Worm (Caenorhabditis elegans) whole organism, young adult: ENCODE data around the gene F18E9.4.

Experiments used
- D2030.7 ChIP-seq: fragments of 200-800 bp; sonication (Bioruptor generic); IDR thresholded peaks from 2 replicates; pipeline ENCODE4 v1.3.6; 2022; ENCODE audit warnings: missing genetic modification reagents, missing genetic modification characterization, missing compliant biosample characterization
- F39B2.1 ChIP-seq: fragments of 200-800 bp; sonication (Bioruptor generic); IDR thresholded peaks from 2 replicates; pipeline ENCODE4 v1.3.6; 2022; ENCODE audit warnings: missing genetic modification reagents, missing genetic modification characterization, missing compliant biosample characterization
- F52B5.7 ChIP-seq: sonication (generic microtip); optimal IDR thresholded peaks from 2 replicates; lab custom pipeline; 2016; ENCODE audit warnings: mild to moderate bottlenecking, missing genetic modification characterization, missing compliant biosample characterization
- F55B11.4 ChIP-seq: sonication (generic microtip); optimal IDR thresholded peaks from 2 replicates; lab custom pipeline; 2016; ENCODE audit warnings: missing compliant biosample characterization, missing genetic modification characterization, borderline replicate concordance; ENCODE audit not compliant: insufficient read depth
- K11D2.4 ChIP-seq: fragments of 200-800 bp; sonication (Bioruptor generic); IDR thresholded peaks from 2 replicates; pipeline ENCODE4 v1.3.6; 2022; ENCODE audit warnings: missing genetic modification reagents, missing genetic modification characterization, missing compliant biosample characterization
- Y53G8AR.9 ChIP-seq: fragments of 200-800 bp; sonication (Bioruptor generic); conservative IDR thresholded peaks from 2 replicates; pipeline ENCODE4 v1.3.6; 2022; ENCODE audit warnings: missing genetic modification reagents, missing genetic modification characterization, missing compliant biosample characterization
- Y67H2A.10 ChIP-seq: fragments of 200-800 bp; sonication (Bioruptor generic); conservative IDR thresholded peaks from 2 replicates; pipeline ENCODE4 v1.3.6; 2022; ENCODE audit warnings: missing genetic modification reagents, missing genetic modification characterization, missing compliant biosample characterization
- athp-1 ChIP-seq: sonication (generic microtip); optimal IDR thresholded peaks from 2 replicates; lab custom pipeline; 2017; ENCODE audit warnings: mild to moderate bottlenecking, missing genetic modification characterization, missing compliant biosample characterization
- attf-3 ChIP-seq: fragments of 200-800 bp; sonication (Bioruptor generic); conservative IDR thresholded peaks from 2 replicates; pipeline ENCODE4 v1.3.6; 2022; ENCODE audit warnings: missing genetic modification reagents, missing genetic modification characterization, missing compliant biosample characterization
- attf-5 ChIP-seq: fragments of 200-800 bp; sonication (Bioruptor generic); optimal IDR thresholded peaks from 2 replicates; lab custom pipeline; 2018; ENCODE audit warnings: mild to moderate bottlenecking, missing genetic modification characterization, missing compliant biosample characterization
- bed-1 ChIP-seq: fragments of 200-800 bp; sonication (Bioruptor generic); IDR thresholded peaks from 2 replicates; pipeline ENCODE4 v1.3.6; 2022; ENCODE audit warnings: missing genetic modification reagents, missing genetic modification characterization, missing compliant biosample characterization
- ccch-3 ChIP-seq: fragments of 200-800 bp; sonication (Bioruptor generic); optimal IDR thresholded peaks from 2 replicates; lab custom pipeline; 2018; ENCODE audit warnings: mild to moderate bottlenecking, missing genetic modification characterization, missing compliant biosample characterization
- cebp-1 ChIP-seq, 2 experiments: fragments of 200-800 bp in 1 of 2; sonication (Bioruptor generic) in 1 of 2; sonication (generic microtip) in 1 of 2; IDR thresholded peaks in 1 of 2; optimal IDR thresholded peaks in 1 of 2; 2 replicates each; pipeline versions ENCODE4 v1.3.6 to Lab custom; 2017 to 2022; ENCODE audit warnings: missing compliant biosample characterization in 2 of 2, missing genetic modification characterization in 2 of 2, mild to moderate bottlenecking in 1 of 2, missing genetic modification reagents in 1 of 2, moderate library complexity in 1 of 2
- cebp-2 ChIP-seq: fragments of 200-800 bp; sonication (Bioruptor generic); IDR thresholded peaks from 2 replicates; pipeline ENCODE4 v1.3.6; 2022; ENCODE audit warnings: missing genetic modification characterization, missing compliant biosample characterization
- ceh-27 ChIP-seq: fragments of 200-800 bp; sonication (Bioruptor generic); optimal IDR thresholded peaks from 2 replicates; lab custom pipeline; 2018; ENCODE audit warnings: mild to moderate bottlenecking, missing genetic modification characterization, moderate library complexity, missing compliant biosample characterization
- ceh-58 ChIP-seq: fragments of 200-800 bp; sonication (Bioruptor generic); IDR thresholded peaks from 2 replicates; pipeline ENCODE4 v1.3.6; 2022; ENCODE audit warnings: missing genetic modification characterization, missing compliant biosample characterization
- egl-44 ChIP-seq: fragments of 200-800 bp; sonication (Bioruptor generic); IDR thresholded peaks from 2 replicates; pipeline ENCODE4 v1.3.6; 2022; ENCODE audit warnings: missing genetic modification reagents, missing genetic modification characterization, missing compliant biosample characterization
- hlh-12 ChIP-seq: sonication (generic microtip); optimal IDR thresholded peaks from 2 replicates; lab custom pipeline; 2016; ENCODE audit warnings: missing genetic modification characterization, missing compliant biosample characterization
- hlh-26 ChIP-seq: fragments of 200-800 bp; sonication (Bioruptor generic); conservative IDR thresholded peaks from 2 replicates; pipeline ENCODE4 v1.3.6; 2022; ENCODE audit warnings: missing genetic modification reagents, missing genetic modification characterization, missing compliant biosample characterization
- hmg-1.2 ChIP-seq: fragments of 200-800 bp; sonication (Bioruptor generic); IDR thresholded peaks from 2 replicates; pipeline ENCODE4 v1.3.6; 2022; ENCODE audit warnings: missing genetic modification reagents, missing genetic modification characterization, missing compliant biosample characterization
- lin-26 ChIP-seq: fragments of 200-800 bp; sonication (Bioruptor generic); IDR thresholded peaks from 2 replicates; pipeline ENCODE4 v1.3.6; 2022; ENCODE audit warnings: missing genetic modification reagents, missing genetic modification characterization, missing compliant biosample characterization
- lin-54 ChIP-seq: fragments of 200-800 bp; sonication (Bioruptor generic); optimal IDR thresholded peaks from 2 replicates; lab custom pipeline; 2018; ENCODE audit warnings: mild to moderate bottlenecking, missing genetic modification characterization, missing compliant biosample characterization
- lsy-27 ChIP-seq: sonication (generic microtip); optimal IDR thresholded peaks from 2 replicates; lab custom pipeline; 2017; ENCODE audit warnings: missing genetic modification characterization, mild to moderate bottlenecking, missing compliant biosample characterization, antibody characterized with exemption, missing genotype, borderline replicate concordance; ENCODE audit not compliant: insufficient read depth
- madf-3 ChIP-seq: fragments of 200-800 bp; sonication (Bioruptor generic); IDR thresholded peaks from 2 replicates; pipeline ENCODE4 v1.3.6; 2022; ENCODE audit warnings: missing genetic modification reagents, missing genetic modification characterization, missing compliant biosample characterization
- mcd-1 ChIP-seq: fragments of 200-800 bp; sonication (Bioruptor generic); IDR thresholded peaks from 2 replicates; pipeline ENCODE4 v1.3.6; 2022; ENCODE audit warnings: missing genetic modification reagents, missing genetic modification characterization, missing compliant biosample characterization
- nfya-1 ChIP-seq: sonication (generic microtip); optimal IDR thresholded peaks from 2 replicates; lab custom pipeline; 2017; ENCODE audit warnings: antibody characterized with exemption, missing compliant biosample characterization, missing genetic modification characterization, borderline replicate concordance; ENCODE audit not compliant: insufficient read depth
- nfya-2 ChIP-seq: fragments of 200-800 bp; sonication (Bioruptor generic); IDR thresholded peaks from 2 replicates; pipeline ENCODE4 v1.3.6; 2022; ENCODE audit warnings: missing genetic modification reagents, missing genetic modification characterization, missing compliant biosample characterization
- nfyb-1 ChIP-seq: fragments of 200-800 bp; sonication (Bioruptor generic); IDR thresholded peaks from 2 replicates; pipeline ENCODE4 v1.3.6; 2022; ENCODE audit warnings: missing genetic modification reagents, missing genetic modification characterization, missing compliant biosample characterization
- nhr-27 ChIP-seq: fragments of 200-800 bp; sonication (Bioruptor generic); optimal IDR thresholded peaks from 2 replicates; lab custom pipeline; 2018; ENCODE audit warnings: mild to moderate bottlenecking, missing genetic modification characterization, moderate library complexity, missing compliant biosample characterization
- nhr-80 ChIP-seq: sonication (generic microtip); optimal IDR thresholded peaks from 2 replicates; lab custom pipeline; 2016; ENCODE audit warnings: missing genetic modification characterization, missing compliant biosample characterization
- pha-4 ChIP-seq: fragments of 150-350 bp; sonication (generic microtip); optimal IDR thresholded peaks from 2 replicates; lab custom pipeline; 2014; ENCODE audit warnings: missing biosample characterization, missing genetic modification reagents, missing genetic modification characterization
- rcor-1 ChIP-seq: fragments of 200-800 bp; sonication (Bioruptor generic); IDR thresholded peaks from 2 replicates; pipeline ENCODE4 v1.3.6; 2022; ENCODE audit warnings: missing genetic modification reagents, missing genetic modification characterization, missing compliant biosample characterization
- sdz-38 ChIP-seq: sonication (generic microtip); optimal IDR thresholded peaks from 2 replicates; lab custom pipeline; 2016; ENCODE audit warnings: missing genotype, missing genetic modification characterization, missing compliant biosample characterization
- snpc-1.1 ChIP-seq: sonication (generic microtip); optimal IDR thresholded peaks from 2 replicates; lab custom pipeline; 2017; ENCODE audit warnings: missing genetic modification characterization, mild to moderate bottlenecking, missing compliant biosample characterization, antibody characterized with exemption, moderate library complexity, missing genotype, missing genetic modification reagents; ENCODE audit not compliant: insufficient read depth
- snpc-4 ChIP-seq, 5 experiments: fragments of 150-350 bp in 1 of 5; sonication (generic microtip) in 4 of 5; optimal IDR thresholded peaks; 2 replicates each; lab custom pipeline; 2014 to 2018; ENCODE audit warnings: missing genetic modification characterization in 5 of 5, missing biosample characterization in 3 of 5, antibody characterized with exemption in 2 of 5, mild to moderate bottlenecking in 2 of 5, missing compliant biosample characterization in 2 of 5, missing genotype in 2 of 5, moderate library complexity in 2 of 5, missing genetic modification reagents in 1 of 5
- somi-1 ChIP-seq: fragments of 200-800 bp; sonication (Bioruptor generic); optimal IDR thresholded peaks from 2 replicates; lab custom pipeline; 2018; ENCODE audit warnings: mild to moderate bottlenecking, missing genetic modification characterization, missing compliant biosample characterization
- unc-62 ChIP-seq: fragments of 150-350 bp; optimal IDR thresholded peaks from 2 replicates; lab custom pipeline; 2014; ENCODE audit warnings: missing biosample characterization, missing genetic modification reagents, missing genetic modification characterization
- zim-3 ChIP-seq: sonication (generic microtip); optimal IDR thresholded peaks from 2 replicates; lab custom pipeline; 2017; ENCODE audit warnings: mild to moderate bottlenecking, missing genetic modification characterization, moderate library complexity, missing compliant biosample characterization
- ztf-18 ChIP-seq: sonication (generic microtip); optimal IDR thresholded peaks from 2 replicates; lab custom pipeline; 2016; ENCODE audit warnings: missing genotype, mild to moderate bottlenecking, missing genetic modification characterization, missing compliant biosample characterization
- ztf-22 ChIP-seq: fragments of 200-800 bp; sonication (Bioruptor generic); optimal IDR thresholded peaks from 2 replicates; lab custom pipeline; 2018; ENCODE audit warnings: mild to moderate bottlenecking, missing genetic modification characterization, moderate library complexity, missing compliant biosample characterization
- ztf-25 ChIP-seq: fragments of 200-800 bp; sonication (Bioruptor generic); IDR thresholded peaks from 2 replicates; pipeline ENCODE4 v1.3.6; 2022; ENCODE audit warnings: missing genetic modification reagents, missing genetic modification characterization, missing compliant biosample characterization
- ztf-26 ChIP-seq: sonication (generic microtip); optimal IDR thresholded peaks from 2 replicates; lab custom pipeline; 2017; ENCODE audit warnings: missing genetic modification characterization, missing compliant biosample characterization
- ztf-3 ChIP-seq: fragments of 200-800 bp; sonication (Bioruptor generic); optimal IDR thresholded peaks from 2 replicates; lab custom pipeline; 2018; ENCODE audit warnings: mild to moderate bottlenecking, missing genetic modification characterization, missing compliant biosample characterization
- ztf-6 ChIP-seq: fragments of 200-800 bp; sonication (Bioruptor generic); IDR thresholded peaks from 2 replicates; pipeline ENCODE4 v1.3.6; 2022; ENCODE audit warnings: missing genetic modification reagents, missing genetic modification characterization, missing compliant biosample characterization

The F18E9.4 gene

ce11 chrX:8605005-8605404, 24.7 kb downstream of the F18E9.4 start, which contains the start of the genes H35N09.2 and H35N09.1:
Gene H35N09.2 (minus strand): TSS chrX:8605058.
Gene H35N09.1 (plus strand): TSS chrX:8605339.
- peak; percentile 18 for TF ChIP-seq ceh-27
- TF ChIP-seq unc-62 (GFP tag; lab: Kevin White, UChicago): no peak
- TF ChIP-seq lin-54: peak; percentile 42
- no peak for TF ChIP-seq F52B5.7 (tag; lab: Kevin White, UChicago)
- TF ChIP-seq somi-1: no peak
- TF ChIP-seq attf-5: peak; percentile 91
- peak; percentile 32 for TF ChIP-seq nhr-80 (tag; lab: Kevin White, UChicago)
- TF ChIP-seq rcor-1 (GFP tag; lab: Robert Waterston, UW): no peak
- no peak for TF ChIP-seq hlh-26 (GFP tag; lab: Robert Waterston, UW)
- peak; percentile 68; the same call in 1 of the 2 replicates for TF ChIP-seq hmg-1.2 (GFP tag; lab: Robert Waterston, UW)
- TF ChIP-seq K11D2.4 (GFP tag; lab: Robert Waterston, UW): 0 out of 2 replicates have a peak, but pooled peaks have one; percentile 10
- no peak for TF ChIP-seq cebp-1 (GFP tag; IDR thresholded peaks at IDR 0.05; lab: Robert Waterston, UW)
- peak; percentile 0 for TF ChIP-seq cebp-1 (tag; optimal IDR thresholded peaks at IDR 0.05; lab: Kevin White, UChicago)
- TF ChIP-seq D2030.7 (GFP tag; lab: Robert Waterston, UW): no peak
- no peak for TF ChIP-seq lin-26 (GFP tag; lab: Robert Waterston, UW)
- no peak for TF ChIP-seq snpc-4 (GFP tag; optimal IDR thresholded peaks at IDR 0.05; lab: Kevin White, UChicago)
- peak in 1 of 4 experiments; percentile 31 for TF ChIP-seq snpc-4 (tag; optimal IDR thresholded peaks at IDR 0.05; lab: Kevin White, UChicago)

DNA sequence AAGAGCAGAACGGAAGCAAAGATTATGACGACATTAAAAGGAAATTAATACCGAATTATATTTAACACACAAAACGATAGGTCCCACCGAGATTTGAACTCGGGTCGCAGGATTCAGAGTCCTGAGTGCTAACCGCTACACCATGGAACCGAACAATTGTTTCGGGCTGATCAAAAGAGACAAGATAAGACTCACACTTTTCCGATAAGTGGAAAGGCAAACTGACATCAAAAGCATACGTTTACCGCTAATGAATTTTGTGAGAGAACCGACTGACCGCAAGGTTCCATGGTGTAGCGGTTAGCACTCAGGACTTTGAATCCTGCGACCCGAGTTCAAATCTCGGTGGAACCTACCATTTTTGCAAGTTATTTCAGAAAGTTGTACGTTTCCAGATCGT, 28.4 kb downstream of the F18E9.4 start:
- no peak for TF ChIP-seq egl-44
- peak; percentile 49; the same call in 1 of the 2 replicates for TF ChIP-seq D2030.7 (GFP tag; lab: Robert Waterston, UW)
- TF ChIP-seq F39B2.1: no peak
- TF ChIP-seq ztf-18 (tag; lab: Kevin White, UChicago): peak; percentile 55
- TF ChIP-seq ztf-3 (GFP tag; lab: Kevin White, UChicago): no peak
- peak; percentile 27; the same call in 1 of the 2 replicates for TF ChIP-seq ztf-25 (GFP tag; lab: Robert Waterston, UW)
- TF ChIP-seq madf-3: no peak
- peak; percentile 73 for TF ChIP-seq ztf-26
- TF ChIP-seq cebp-1 (GFP tag; IDR thresholded peaks at IDR 0.05; lab: Robert Waterston, UW): no peak
- TF ChIP-seq cebp-1 (tag; optimal IDR thresholded peaks at IDR 0.05; lab: Kevin White, UChicago): no peak
- peak; percentile 77; the same call in 1 of the 2 replicates for TF ChIP-seq ceh-58 (GFP tag; lab: Robert Waterston, UW)
- no peak for TF ChIP-seq unc-62 (GFP tag; lab: Kevin White, UChicago)
- peak; percentile 42 for TF ChIP-seq lsy-27 (tag; lab: Kevin White, UChicago)
- TF ChIP-seq cebp-2: 0 out of 2 replicates have a peak, but pooled peaks have one; percentile 67
- no peak for TF ChIP-seq hlh-12 (tag; lab: Kevin White, UChicago)
- TF ChIP-seq lin-26 (GFP tag; lab: Robert Waterston, UW): peak; percentile 93
- no peak for TF ChIP-seq ztf-6
- TF ChIP-seq nhr-27 (tag; lab: Kevin White, UChicago): no peak
- TF ChIP-seq bed-1 (GFP tag; lab: Robert Waterston, UW): 0 out of 2 replicates have a peak, but pooled peaks have one; percentile 69
- TF ChIP-seq mcd-1 (GFP tag; lab: Robert Waterston, UW): no peak; the same call in none of the 2 replicates
- 0 out of 2 replicates have a peak, but pooled peaks have one; percentile 14 for TF ChIP-seq attf-3
- peak; percentile 80 for TF ChIP-seq zim-3 (tag; lab: Kevin White, UChicago)
- no peak for TF ChIP-seq pha-4 (tag; lab: Kevin White, UChicago)
- TF ChIP-seq nfya-2 (GFP tag; lab: Robert Waterston, UW): no peak
- TF ChIP-seq Y67H2A.10: no peak; the same call in 1 of the 2 replicates
- no peak for TF ChIP-seq nfya-1
- peak; percentile 32 for TF ChIP-seq snpc-1.1 (tag; lab: Kevin White, UChicago)
- peak; percentile 29 for TF ChIP-seq athp-1 (tag; lab: Kevin White, UChicago)
- TF ChIP-seq ceh-27: no peak
- peak; percentile 75 for TF ChIP-seq nfyb-1 (GFP tag; lab: Robert Waterston, UW)
- TF ChIP-seq sdz-38: no peak
- no peak for TF ChIP-seq Y53G8AR.9
- no peak for TF ChIP-seq F55B11.4
- no peak for TF ChIP-seq ccch-3 (GFP tag; lab: Kevin White, UChicago)
- TF ChIP-seq nhr-80 (tag; lab: Kevin White, UChicago): no peak
- no peak for TF ChIP-seq ztf-22 (GFP tag; lab: Kevin White, UChicago)
